Fruit fly (Drosophila melanogaster): Measurements from ENCODE around the gene CG32454.
"Not testable (repeated sequence)": the region's sequence is repeated elsewhere in the genome, so short reads cannot be mapped to it uniquely, and the experiment has no call there.

Gene CG32454

DNA sequence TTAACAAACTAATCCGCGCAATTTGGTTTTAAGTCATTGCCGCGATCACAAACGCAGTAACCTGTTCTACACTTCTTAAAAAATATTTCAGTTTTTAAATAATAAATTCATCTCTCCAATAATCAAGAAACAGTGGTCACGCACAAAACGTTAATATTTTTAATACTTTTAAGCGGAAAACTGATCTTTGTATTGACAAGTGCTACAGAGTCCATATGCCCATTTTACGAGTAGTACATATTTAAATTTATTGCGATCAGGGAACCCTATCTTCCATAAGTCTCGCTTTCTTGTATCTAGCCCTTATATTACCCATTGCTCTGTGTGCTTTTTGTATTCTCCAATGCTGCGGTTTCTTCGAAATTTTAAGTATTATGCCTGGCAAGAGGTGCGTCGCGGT, at the start of gene CG32454:
TSS of gene CG32454 (plus strand) at position 301 of the 400 bp plus-strand sequence.
- TF ChIP-seq CG8478 (optimal IDR thresholded peaks at IDR 0.05): no peak
- no peak for TF ChIP-seq CTCF (optimal IDR thresholded peaks at IDR 0.05)

DNA sequence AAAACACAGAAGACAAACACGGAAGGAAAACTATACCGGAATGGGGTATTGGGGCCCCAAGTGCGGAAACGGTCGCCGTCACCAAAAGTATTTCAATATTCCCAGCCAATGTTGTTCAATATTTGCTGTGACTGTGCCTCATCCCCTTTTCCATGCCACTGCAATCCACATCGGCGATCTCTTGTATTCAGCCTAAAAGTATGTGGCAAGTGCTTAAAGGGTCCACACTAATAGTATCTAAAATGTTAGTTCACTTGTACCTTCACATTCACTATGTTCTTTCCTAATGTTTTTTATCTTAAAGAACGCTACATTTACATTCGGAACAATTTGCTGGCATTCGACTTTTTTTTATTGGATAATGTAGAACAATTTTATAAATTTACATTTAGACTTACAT, 48.6 kb upstream of the CG32454 start:
- TF ChIP-seq CG8478 (optimal IDR thresholded peaks at IDR 0.05): no peak
- TF ChIP-seq CTCF (optimal IDR thresholded peaks at IDR 0.05): peak in 1 of 2 experiments; percentile 8

dm6 chr3L:22686987-22687386, 42.6 kb upstream of the CG32454 start, which contains the start of the genes CG14455 and CG14456:
TSS of gene CG14455 (minus strand) at chr3L:22687087.
TSS of gene CG14456 (plus strand) at chr3L:22687222.
- TF ChIP-seq CG8478 (optimal IDR thresholded peaks at IDR 0.05) (no peak), CTCF (optimal IDR thresholded peaks at IDR 0.05) (no peak)

- TF ChIP-seq CTCF, CG8478 (optimal IDR thresholded peaks at IDR 0.05): not testable (repeated sequence)
Observed at dm6 chr3L:22692428-22692827, 37.1 kb upstream of the CG32454 start, which contains the start of gene CG14454. TSS of gene CG14454 (minus strand) at chr3L:22692528.

dm6 chr3L:22693712-22694111, 35.9 kb upstream of the CG32454 start, which contains the start of the genes CG12546 and CG14453:
TSS of gene CG12546 (minus strand) at chr3L:22693812.
TSS of gene CG14453 (plus strand) at chr3L:22694083.
- TF ChIP-seq CTCF (optimal IDR thresholded peaks at IDR 0.05) (no peak), CG8478 (optimal IDR thresholded peaks at IDR 0.05) (no peak)

DNA sequence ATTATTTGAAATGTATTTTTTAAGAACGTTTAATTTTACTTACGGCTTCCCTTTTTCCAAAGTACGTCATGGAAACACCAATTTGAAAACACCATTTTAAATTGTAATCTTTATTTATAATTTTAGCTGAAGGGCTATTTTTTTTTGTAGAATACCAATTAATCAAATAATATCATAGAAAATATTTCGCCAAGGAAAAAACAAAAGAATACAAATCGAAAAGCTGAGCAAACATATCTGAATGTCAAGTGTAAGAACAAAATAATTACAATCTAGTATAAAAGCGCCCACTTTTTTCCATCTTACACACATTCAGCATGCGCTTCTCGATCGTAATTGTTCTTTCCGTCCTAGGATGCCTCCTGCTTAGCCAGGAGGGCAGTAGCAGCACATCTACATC, 33.9 kb upstream of the CG32454 start, which contains the start of gene CG14452:
TSS of gene CG14452 (plus strand) at position 301 of the 400 bp plus-strand sequence.
- no peak for TF ChIP-seq CG8478 (optimal IDR thresholded peaks at IDR 0.05)
- no peak for TF ChIP-seq CTCF (optimal IDR thresholded peaks at IDR 0.05)

dm6 chr3L:22696930-22697329, 32.6 kb upstream of the CG32454 start, which contains the start of gene CG32453:
TSS of gene CG32453 (plus strand) at chr3L:22697230.
- TF ChIP-seq CTCF, CG8478 (optimal IDR thresholded peaks at IDR 0.05): not testable (repeated sequence)

- TF ChIP-seq CG8478 (optimal IDR thresholded peaks at IDR 0.05) (no peak), CTCF (optimal IDR thresholded peaks at IDR 0.05) (no peak)
Observed at dm6 chr3L:22699133-22699532, 30.4 kb upstream of the CG32454 start, which contains the start of gene CG45116. TSS of gene CG45116 (plus strand) at chr3L:22699433.

DNA sequence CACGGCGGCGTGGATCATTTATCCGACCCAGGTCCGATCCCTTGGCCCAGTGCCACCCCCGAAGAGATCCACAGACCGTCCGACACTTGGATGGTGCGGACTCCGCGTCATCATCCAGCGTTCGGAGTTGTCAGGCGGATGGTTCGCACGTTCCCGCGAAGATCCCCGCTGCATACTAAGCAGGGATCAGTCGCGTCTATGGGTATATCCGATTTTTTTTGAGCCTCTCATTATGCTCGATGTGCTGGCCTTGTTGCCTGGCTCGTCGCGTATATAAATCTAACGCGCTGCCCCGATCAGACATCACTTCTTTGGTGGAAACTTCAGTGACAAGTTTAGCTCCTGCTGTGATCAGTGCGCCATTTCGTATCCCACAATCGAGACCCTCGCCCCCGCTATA, 17.7 kb upstream of the CG32454 start, which contains the start of gene CG11370:
TSS of gene CG11370 (plus strand) at position 301 of the 400 bp plus-strand sequence.
- TF ChIP-seq CTCF (optimal IDR thresholded peaks at IDR 0.05): no peak
- no peak for TF ChIP-seq CG8478 (optimal IDR thresholded peaks at IDR 0.05)

- TF ChIP-seq CTCF (optimal IDR thresholded peaks at IDR 0.05) (peak; percentile 70 to 82), CG8478 (optimal IDR thresholded peaks at IDR 0.05) (no peak)
Observed at dm6 chr3L:22713605-22714004, 16.0 kb upstream of the CG32454 start.

dm6 chr3L:22717137-22717767, 12.3 kb upstream of the CG32454 start, which contains the start of the genes ArfGAP3 and CG32452:
TSS of gene ArfGAP3 (minus strand) at chr3L:22717577.
TSS of gene CG32452 (plus strand) at chr3L:22717728.
- TF ChIP-seq CTCF (optimal IDR thresholded peaks at IDR 0.05): peak; percentile 24 to 48
- TF ChIP-seq CG8478 (optimal IDR thresholded peaks at IDR 0.05): no peak

DNA sequence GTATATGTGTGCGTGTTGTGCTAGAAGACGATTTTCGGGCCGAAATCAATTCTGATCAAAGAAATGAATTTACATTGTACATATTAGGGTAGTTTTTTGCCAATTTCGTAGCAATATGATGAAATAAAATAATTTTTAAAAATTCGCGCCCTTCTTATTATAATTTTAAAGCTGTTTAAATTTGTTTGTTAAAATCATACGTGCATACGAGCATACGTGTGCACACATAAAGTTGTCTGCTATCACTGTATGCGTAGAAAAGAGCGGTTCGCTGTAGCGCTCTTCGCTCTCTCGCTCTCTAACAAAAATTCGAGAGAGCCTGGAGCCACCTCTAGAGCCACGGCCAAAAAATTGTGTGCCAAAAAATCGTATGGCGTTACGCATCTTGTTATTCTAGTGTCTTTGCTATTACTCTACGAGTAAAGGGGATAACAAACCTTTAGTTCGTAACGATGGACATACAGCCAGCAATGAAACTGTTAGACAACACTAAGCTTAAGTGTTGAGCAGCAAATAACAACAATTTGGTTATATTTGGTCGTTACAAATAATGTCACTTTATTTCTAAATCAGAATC, 8.8 kb upstream of the CG32454 start, which contains the start of gene mael:
TSS of gene mael (plus strand) at position 510 of the 577 bp plus-strand sequence.
- TF ChIP-seq CG8478, CTCF (optimal IDR thresholded peaks at IDR 0.05): not testable (repeated sequence)

dm6 chr3L:22721991-22722390, 7.6 kb upstream of the CG32454 start, which contains the start of gene CG14451:
TSS of gene CG14451 (minus strand) at chr3L:22722091.
- TF ChIP-seq CTCF (optimal IDR thresholded peaks at IDR 0.05): no peak
- no peak for TF ChIP-seq CG8478 (optimal IDR thresholded peaks at IDR 0.05)

- no peak for TF ChIP-seq CTCF (optimal IDR thresholded peaks at IDR 0.05)
- no peak for TF ChIP-seq CG8478 (optimal IDR thresholded peaks at IDR 0.05)
Observed at dm6 chr3L:22724046-22724771, 5.4 kb upstream of the CG32454 start.
